Worm (Caenorhabditis elegans) whole organism, L4 larva: ENCODE data around the gene C45G9.6.

Source experiments
- fkh-10 ChIP-seq: fragments of 150-350 bp; optimal IDR thresholded peaks from 2 replicates; lab custom pipeline; 2014; ENCODE audit warnings: missing biosample characterization, missing genetic modification reagents, missing genetic modification characterization
- fos-1 ChIP-seq: fragments of 150-350 bp; optimal IDR thresholded peaks from 2 replicates; lab custom pipeline; 2014; ENCODE audit warnings: missing biosample characterization, missing genetic modification characterization
- madf-5 ChIP-seq, 2 experiments: fragments of 200-800 bp; sonication (Bioruptor generic); IDR thresholded peaks; 2 replicates each; pipeline ENCODE4 v1.3.6; 2022; ENCODE audit warnings: missing compliant biosample characterization in 2 of 2, missing genetic modification characterization in 2 of 2
- mxl-3 ChIP-seq: fragments of 200-800 bp; sonication (Bioruptor generic); optimal IDR thresholded peaks from 2 replicates; lab custom pipeline; 2018; ENCODE audit warnings: mild to moderate bottlenecking, missing genetic modification characterization, missing compliant biosample characterization
- nhr-6 ChIP-seq: fragments of 150-350 bp; optimal IDR thresholded peaks from 2 replicates; lab custom pipeline; 2014; ENCODE audit warnings: missing biosample characterization, missing genetic modification characterization
- unc-130 ChIP-seq: sonication (generic microtip); optimal IDR thresholded peaks from 2 replicates; lab custom pipeline; 2016; ENCODE audit warnings: missing genetic modification reagents, missing genetic modification characterization, missing compliant biosample characterization
- ztf-11 ChIP-seq: fragments of 150-350 bp; optimal IDR thresholded peaks from 2 replicates; lab custom pipeline; 2014; ENCODE audit warnings: missing biosample characterization, missing genetic modification characterization

ce11 chrIII:5078062-5078461 lies 41.8 kb downstream of the C45G9.6 start:
- TF ChIP-seq ztf-11 (tag; lab: Kevin White, UChicago) (no peak), nhr-6 (tag; lab: Kevin White, UChicago) (no peak), madf-5 (GFP tag; IDR thresholded peaks at IDR 0.05; lab: Robert Waterston, UW) (no peak), fkh-10 (no peak), fos-1 (tag; lab: Kevin White, UChicago) (no peak), unc-130 (GFP tag; lab: Kevin White, UChicago) (no peak), mxl-3 (peak; percentile 97)
